Worm (Caenorhabditis elegans) whole organism, mixed stage, embryonic: ENCODE data around the gene tnc-2.

Experiments used
- blmp-1 ChIP-seq: fragments of 150-350 bp; optimal IDR thresholded peaks from 2 replicates; lab custom pipeline; 2014; ENCODE audit warnings: missing biosample characterization, missing genetic modification characterization
- ceh-83 ChIP-seq: fragments of 200-800 bp; sonication (Bioruptor generic); optimal IDR thresholded peaks from 2 replicates; lab custom pipeline; 2018; ENCODE audit warnings: mild to moderate bottlenecking, missing genetic modification characterization, missing compliant biosample characterization
- flh-1 ChIP-seq: fragments of 200-800 bp; sonication (Bioruptor generic); optimal IDR thresholded peaks from 2 replicates; lab custom pipeline; 2018; ENCODE audit warnings: mild to moderate bottlenecking, missing genetic modification characterization, moderate library complexity, missing compliant biosample characterization
- ham-2 ChIP-seq: fragments of 200-800 bp; sonication (Bioruptor generic); optimal IDR thresholded peaks from 2 replicates; lab custom pipeline; 2018; ENCODE audit warnings: mild to moderate bottlenecking, missing genetic modification characterization, missing compliant biosample characterization
- lsy-2 ChIP-seq: fragments of 150-350 bp; optimal IDR thresholded peaks from 2 replicates; lab custom pipeline; 2014; ENCODE audit warnings: missing biosample characterization, missing genetic modification characterization
- nhr-237 ChIP-seq: fragments of 150-350 bp; optimal IDR thresholded peaks from 2 replicates; lab custom pipeline; 2014; ENCODE audit warnings: missing biosample characterization, missing genetic modification characterization
- nhr-28 ChIP-seq: fragments of 150-350 bp; optimal IDR thresholded peaks from 2 replicates; lab custom pipeline; 2014; ENCODE audit warnings: missing biosample characterization, missing genetic modification characterization
- pha-4 ChIP-seq: fragments of 150-350 bp; optimal IDR thresholded peaks from 2 replicates; lab custom pipeline; 2018; ENCODE audit warnings: missing biosample characterization, missing genetic modification reagents, missing genetic modification characterization
- snpc-4 ChIP-seq: fragments of 150-350 bp; optimal IDR thresholded peaks from 2 replicates; lab custom pipeline; 2014; ENCODE audit warnings: missing biosample characterization, missing genetic modification characterization
- sptf-1 ChIP-seq: sonication (generic microtip); optimal IDR thresholded peaks from 2 replicates; lab custom pipeline; 2017; ENCODE audit warnings: mild to moderate bottlenecking, missing genetic modification characterization, moderate library complexity, missing compliant biosample characterization
- unc-62 ChIP-seq: fragments of 150-350 bp; optimal IDR thresholded peaks from 2 replicates; lab custom pipeline; 2014; ENCODE audit warnings: missing biosample characterization, missing genetic modification reagents, missing genetic modification characterization
- zip-8 ChIP-seq: fragments of 150-350 bp; optimal IDR thresholded peaks from 2 replicates; lab custom pipeline; 2014; ENCODE audit warnings: missing biosample characterization, missing genetic modification characterization
- ztf-11 ChIP-seq: fragments of 150-350 bp; optimal IDR thresholded peaks from 2 replicates; lab custom pipeline; 2014; ENCODE audit warnings: missing biosample characterization, missing genetic modification characterization

- TF ChIP-seq lsy-2 (tag; lab: Kevin White, UChicago) (no peak), ceh-83 (GFP tag; lab: Kevin White, UChicago) (no peak), unc-62 (GFP tag; lab: Kevin White, UChicago) (no peak), ztf-11 (tag; lab: Kevin White, UChicago) (no peak), sptf-1 (tag; lab: Kevin White, UChicago) (no peak), snpc-4 (tag; lab: Kevin White, UChicago) (no peak), flh-1 (GFP tag; lab: Kevin White, UChicago) (no peak), ham-2 (GFP tag; lab: Kevin White, UChicago) (no peak), nhr-237 (tag; lab: Kevin White, UChicago) (no peak), blmp-1 (no peak), pha-4 (tag; lab: Kevin White, UChicago) (no peak), nhr-28 (tag; lab: Kevin White, UChicago) (no peak), zip-8 (tag; lab: Kevin White, UChicago) (no peak)
These were observed 41.3 kb downstream of the tnc-2 start for ce11 chrII:10507906-10508305.
